Fruit fly (Drosophila melanogaster): ENCODE results near the gene ppk27.

Gene ppk27

dm6 chr3L:3766704-3767103, 11.7 kb upstream of the ppk27 start:
- TF ChIP-seq Eip78C (GFP tag): peak; percentile 10
- TF ChIP-seq CG1621 (tag; optimal IDR thresholded peaks at IDR 0.05): no peak
- TF ChIP-seq CG10669 (GFP tag; optimal IDR thresholded peaks at IDR 0.05): no peak

dm6 chr3L:3765782-3766520, 10.9 kb upstream of the ppk27 start:
- TF ChIP-seq net (GFP tag; optimal IDR thresholded peaks at IDR 0.05) (peak; percentile 65), CG3032 (tag; optimal IDR thresholded peaks at IDR 0.05) (peak; percentile 38), Eip75B (GFP tag; optimal IDR thresholded peaks at IDR 0.05) (peak; percentile 45), CG8319 (GFP tag; optimal IDR thresholded peaks at IDR 0.05) (no peak), CG6792 (GFP tag; optimal IDR thresholded peaks at IDR 0.05) (peak; percentile 7), Hr4 (GFP tag; optimal IDR thresholded peaks at IDR 0.05) (peak; percentile 71), CG31627 (GFP tag; optimal IDR thresholded peaks at IDR 0.05) (peak; percentile 41), achi (GFP tag; optimal IDR thresholded peaks at IDR 0.05) (peak; percentile 53), OdsH (GFP tag; optimal IDR thresholded peaks at IDR 0.05) (peak; percentile 59), CG6808 (GFP tag; optimal IDR thresholded peaks at IDR 0.05) (peak; percentile 71), Eip93F (GFP tag; optimal IDR thresholded peaks at IDR 0.05) (no peak), CG7368 (GFP tag; optimal IDR thresholded peaks at IDR 0.05) (no peak), CG4318 (GFP tag; optimal IDR thresholded peaks at IDR 0.05) (peak; percentile 38), fkh (GFP tag; optimal IDR thresholded peaks at IDR 0.05) (peak; percentile 96), acj6 (GFP tag; optimal IDR thresholded peaks at IDR 0.05) (peak; percentile 53), Met (GFP tag; optimal IDR thresholded peaks at IDR 0.05) (peak; percentile 75), CG10631 (GFP tag; optimal IDR thresholded peaks at IDR 0.05) (peak; percentile 64), ss (GFP tag; optimal IDR thresholded peaks at IDR 0.05) (peak; percentile 76 to 83), Sox102F (GFP tag; optimal IDR thresholded peaks at IDR 0.05) (peak; percentile 16), Blimp-1 (GFP tag; optimal IDR thresholded peaks at IDR 0.05) (no peak), Smox (GFP tag; optimal IDR thresholded peaks at IDR 0.05) (peak; percentile 51), CG16779 (tag; optimal IDR thresholded peaks at IDR 0.05) (peak; percentile 64), CG32006 (GFP tag; optimal IDR thresholded peaks at IDR 0.05) (peak; percentile 68), CG11294 (GFP tag; IDR thresholded peaks at IDR 0.05) (peak; percentile 49), CG10669 (GFP tag; optimal IDR thresholded peaks at IDR 0.05) (no peak), CG11762 (GFP tag; optimal IDR thresholded peaks at IDR 0.05; ENCODE audit: insufficient read depth) (no peak), svp (GFP tag) (peak; percentile 84), CG1621 (tag; optimal IDR thresholded peaks at IDR 0.05) (peak; percentile 65), CG8119 (GFP tag; IDR thresholded peaks at IDR 0.05) (peak; percentile 68; the same call in 1 of the 3 replicates), Sox15 (GFP tag; optimal IDR thresholded peaks at IDR 0.05) (peak; percentile 9), fd85E (GFP tag; optimal IDR thresholded peaks at IDR 0.05) (no peak), topi (GFP tag; optimal IDR thresholded peaks at IDR 0.05) (peak; percentile 50), CG9139 (GFP tag; optimal IDR thresholded peaks at IDR 0.05) (peak; percentile 79), Gug (GFP tag; IDR thresholded peaks at IDR 0.05) (no peak; the same call in 1 of the 2 replicates), Eip78C (GFP tag) (peak; percentile 86), Ets21C (GFP tag; optimal IDR thresholded peaks at IDR 0.05) (no peak), Hr38 (GFP tag; optimal IDR thresholded peaks at IDR 0.05) (no peak), lz (GFP tag; optimal IDR thresholded peaks at IDR 0.05) (peak; percentile 51), CG6854 (GFP tag; optimal IDR thresholded peaks at IDR 0.05) (peak; percentile 63), CG6163 (GFP tag; IDR thresholded peaks at IDR 0.05) (peak; percentile 75), cyc (GFP tag; optimal IDR thresholded peaks at IDR 0.05) (no peak), CG34406 (GFP tag; optimal IDR thresholded peaks at IDR 0.05) (peak; percentile 45), dac (GFP tag; optimal IDR thresholded peaks at IDR 0.05) (peak; percentile 25), CG3919 (GFP tag; optimal IDR thresholded peaks at IDR 0.05) (peak; percentile 7), spab (GFP tag; optimal IDR thresholded peaks at IDR 0.05) (peak; percentile 64), CG15336 (GFP tag; IDR thresholded peaks at IDR 0.05) (peak; percentile 48), salr (GFP tag; optimal IDR thresholded peaks at IDR 0.05) (peak; percentile 18 to 48), CG11902 (GFP tag; optimal IDR thresholded peaks at IDR 0.05) (no peak)

Data from whole organism, prepupa.